Fruit fly (Drosophila melanogaster) whole organism, embryonic: ENCODE measurements around the gene VGlut.
A peak's percentile ranks its signal among the peaks of the same experiment; 100 is the strongest.

Experiments
- Abd-B ChIP-seq: fragments of 200-800 bp; sonication (Bioruptor generic); optimal IDR thresholded peaks from 2 replicates; lab custom pipeline; 2018; ENCODE audit warnings: missing biosample characterization, mild to moderate bottlenecking, missing genetic modification characterization, moderate library complexity
- B-H1 ChIP-seq: fragments of 200-800 bp; sonication (Bioruptor generic); IDR thresholded peaks from 3 replicates; pipeline ENCODE4 v1.3.6; 2022; ENCODE audit warnings: missing biosample characterization, missing genetic modification characterization
- C15 ChIP-seq: fragments of 200-800 bp; sonication (Bioruptor generic); IDR thresholded peaks from 3 replicates; pipeline ENCODE4 v1.3.6; 2022; ENCODE audit warnings: missing biosample characterization, missing genetic modification characterization
- CG10147 ChIP-seq: fragments of 200-800 bp; sonication (Bioruptor generic); optimal IDR thresholded peaks from 2 replicates; lab custom pipeline; 2019; ENCODE audit warnings: missing biosample characterization, mild to moderate bottlenecking, missing genetic modification characterization, moderate library complexity
- CG11398 ChIP-seq: fragments of 200-800 bp; sonication (Bioruptor generic); optimal IDR thresholded peaks from 2 replicates; lab custom pipeline; 2016; ENCODE audit warnings: missing biosample characterization, missing genetic modification characterization
- CG15601 ChIP-seq: fragments of 200-800 bp; sonication (Bioruptor generic); optimal IDR thresholded peaks from 3 replicates; lab custom pipeline; 2019; ENCODE audit warnings: missing biosample characterization, mild to moderate bottlenecking, missing genetic modification characterization, moderate library complexity
- CG17186 ChIP-seq: fragments of 200-800 bp; sonication (Bioruptor generic); optimal IDR thresholded peaks from 3 replicates; lab custom pipeline; 2017; ENCODE audit warnings: missing biosample characterization, missing genetic modification reagents, missing genetic modification characterization
- CG17361 ChIP-seq: fragments of 200-800 bp; sonication (Bioruptor generic); IDR thresholded peaks from 3 replicates; pipeline ENCODE4 v1.3.6; 2022; ENCODE audit warnings: missing biosample characterization, missing genetic modification characterization
- CG1832 ChIP-seq: fragments of 200-800 bp; sonication (Bioruptor generic); optimal IDR thresholded peaks from 2 replicates; lab custom pipeline; 2017; ENCODE audit warnings: missing biosample characterization, mild to moderate bottlenecking, missing genetic modification characterization, inconsistent platforms
- CG2116 ChIP-seq: fragments of 200-800 bp; sonication (Bioruptor generic); optimal IDR thresholded peaks from 3 replicates; lab custom pipeline; 2018; ENCODE audit warnings: missing biosample characterization, mild to moderate bottlenecking, missing genetic modification characterization
- CG30403 ChIP-seq: fragments of 200-800 bp; sonication (Bioruptor generic); optimal IDR thresholded peaks from 3 replicates; lab custom pipeline; 2016; ENCODE audit warnings: missing biosample characterization, missing genetic modification characterization
- CG31441 ChIP-seq: fragments of 200-800 bp; sonication (Bioruptor generic); IDR thresholded peaks from 2 replicates; pipeline ENCODE4 v1.3.6; 2022; ENCODE audit warnings: missing biosample characterization, missing genetic modification characterization
- CG4404 ChIP-seq: fragments of 200-800 bp; sonication (Bioruptor generic); IDR thresholded peaks from 2 replicates; pipeline ENCODE4 v1.3.6; 2022; ENCODE audit warnings: missing biosample characterization, missing genetic modification characterization
- CG6654 ChIP-seq: fragments of 200-800 bp; sonication (Bioruptor generic); optimal IDR thresholded peaks from 2 replicates; lab custom pipeline; 2017; ENCODE audit warnings: missing biosample characterization, mild to moderate bottlenecking, missing genetic modification characterization
- CG6813 ChIP-seq: fragments of 200-800 bp; sonication (Bioruptor generic); optimal IDR thresholded peaks from 2 replicates; lab custom pipeline; 2017; ENCODE audit warnings: missing biosample characterization, missing genetic modification characterization, mild to moderate bottlenecking, moderate library complexity, missing genetic modification reagents
- CG8944 ChIP-seq: fragments of 200-800 bp; sonication (Bioruptor generic); optimal IDR thresholded peaks from 3 replicates; lab custom pipeline; 2016; ENCODE audit warnings: missing biosample characterization, missing genetic modification characterization
- CG9609 ChIP-seq: fragments of 200-800 bp; sonication (Bioruptor generic); optimal IDR thresholded peaks from 3 replicates; lab custom pipeline; 2016; ENCODE audit warnings: missing biosample characterization, missing genetic modification characterization
- CHES-1-like ChIP-seq: fragments of 200-800 bp; sonication (Bioruptor generic); optimal IDR thresholded peaks from 2 replicates; lab custom pipeline; 2016; ENCODE audit warnings: missing biosample characterization, missing genetic modification characterization
- Deaf1 ChIP-seq: fragments of 200-800 bp; optimal IDR thresholded peaks from 3 replicates; lab custom pipeline; 2019; ENCODE audit warnings: missing biosample characterization, mild to moderate bottlenecking, missing genetic modification characterization, moderate library complexity
- Doc3 ChIP-seq: fragments of 200-800 bp; sonication (Bioruptor generic); IDR thresholded peaks from 3 replicates; pipeline ENCODE4 v1.3.6; 2022; ENCODE audit warnings: missing biosample characterization, missing genetic modification characterization; ENCODE audit not compliant: partially characterized antibody
- Dref ChIP-seq: fragments of 200-800 bp; sonication (Bioruptor generic); IDR thresholded peaks from 2 replicates; pipeline ENCODE4 v1.3.6; 2022; ENCODE audit warnings: missing biosample characterization, missing genetic modification characterization
- E2f2 ChIP-seq: fragments of 200-800 bp; sonication (Bioruptor generic); IDR thresholded peaks from 2 replicates; pipeline ENCODE4 v1.3.6; 2022; ENCODE audit warnings: missing biosample characterization, missing genetic modification characterization
- Fer1 ChIP-seq: fragments of 200-800 bp; sonication (Bioruptor generic); optimal IDR thresholded peaks from 2 replicates; lab custom pipeline; 2017; ENCODE audit warnings: missing biosample characterization, mild to moderate bottlenecking, missing genetic modification characterization
- HmgD ChIP-seq: fragments of 200-800 bp; sonication (Bioruptor generic); optimal IDR thresholded peaks from 3 replicates; lab custom pipeline; 2016; ENCODE audit warnings: missing biosample characterization, missing genetic modification characterization
- Hmr ChIP-seq: fragments of 200-800 bp; sonication (Bioruptor generic); optimal IDR thresholded peaks from 3 replicates; lab custom pipeline; 2017; ENCODE audit warnings: mild to moderate bottlenecking, missing biosample characterization, missing genetic modification reagents, missing genetic modification characterization
- Lpt ChIP-seq: fragments of >200 bp; optimal IDR thresholded peaks from 2 replicates; lab custom pipeline; 2018; ENCODE audit warnings: missing biosample characterization, missing genetic modification characterization
- NK7.1 ChIP-seq: fragments of 200-800 bp; sonication (Bioruptor generic); optimal IDR thresholded peaks from 3 replicates; lab custom pipeline; 2016; ENCODE audit warnings: missing biosample characterization, missing genetic modification characterization
- Nf-YB ChIP-seq: fragments of 200-800 bp; sonication (Bioruptor generic); optimal IDR thresholded peaks from 3 replicates; lab custom pipeline; 2019; ENCODE audit warnings: missing biosample characterization, mild to moderate bottlenecking, missing genetic modification characterization, moderate library complexity
- Nf-YC ChIP-seq: fragments of 200-800 bp; optimal IDR thresholded peaks from 3 replicates; lab custom pipeline; 2019; ENCODE audit warnings: missing biosample characterization, mild to moderate bottlenecking, missing genetic modification characterization, moderate library complexity
- Rfx ChIP-seq: fragments of 200-800 bp; sonication (Bioruptor generic); IDR thresholded peaks from 2 replicates; pipeline ENCODE4 v1.3.6; 2022; ENCODE audit warnings: missing biosample characterization, missing genetic modification characterization
- ac ChIP-seq: fragments of 200-800 bp; sonication (Bioruptor generic); optimal IDR thresholded peaks from 3 replicates; lab custom pipeline; 2017; ENCODE audit warnings: missing biosample characterization, mild to moderate bottlenecking, missing genetic modification characterization
- ato ChIP-seq: fragments of 200-800 bp; sonication (Bioruptor generic); IDR thresholded peaks from 2 replicates; pipeline ENCODE4 v1.3.6; 2022; ENCODE audit warnings: missing biosample characterization, missing genetic modification characterization; ENCODE audit not compliant: partially characterized antibody
- crc ChIP-seq: fragments of 200-800 bp; sonication (Bioruptor generic); optimal IDR thresholded peaks from 2 replicates; lab custom pipeline; 2016; ENCODE audit warnings: missing biosample characterization, missing genetic modification characterization
- croc ChIP-seq: fragments of 200-800 bp; sonication (Bioruptor generic); conservative IDR thresholded peaks from 3 replicates; pipeline ENCODE4 v1.3.6; 2022; ENCODE audit warnings: missing biosample characterization, missing genetic modification characterization
- eve ChIP-seq, 2 experiments: fragments of >200 bp; optimal IDR thresholded peaks; 2 replicates each; lab custom pipeline; 2017; ENCODE audit warnings: missing biosample characterization in 2 of 2, missing genetic modification characterization in 2 of 2
- ewg ChIP-seq: fragments of 200-800 bp; sonication (Bioruptor generic); optimal IDR thresholded peaks from 3 replicates; lab custom pipeline; 2017; ENCODE audit warnings: mild to moderate bottlenecking, missing biosample characterization, missing genetic modification reagents, missing genetic modification characterization
- ftz-f1 ChIP-seq: fragments of 200-800 bp; sonication (Bioruptor generic); optimal IDR thresholded peaks from 2 replicates; lab custom pipeline; 2016; ENCODE audit warnings: missing biosample characterization, missing genetic modification characterization
- gce ChIP-seq: fragments of 200-800 bp; sonication (Bioruptor generic); IDR thresholded peaks from 3 replicates; pipeline ENCODE4 v1.3.6; 2022; ENCODE audit warnings: missing biosample characterization, missing genetic modification characterization
- hb ChIP-seq: fragments of 200-800 bp; sonication (Bioruptor generic); IDR thresholded peaks from 3 replicates; pipeline ENCODE4 v1.3.6; 2022; ENCODE audit warnings: missing biosample characterization, missing genetic modification characterization; ENCODE audit not compliant: partially characterized antibody
- nerfin-1 ChIP-seq: fragments of 200-800 bp; sonication (Bioruptor generic); optimal IDR thresholded peaks from 3 replicates; lab custom pipeline; 2019; ENCODE audit warnings: missing biosample characterization, mild to moderate bottlenecking, missing genetic modification characterization, moderate library complexity
- nmo ChIP-seq: fragments of 200-800 bp; sonication (Bioruptor generic); optimal IDR thresholded peaks from 2 replicates; lab custom pipeline; 2018; ENCODE audit warnings: missing biosample characterization, mild to moderate bottlenecking, missing genetic modification characterization, moderate library complexity
- org-1 ChIP-seq: fragments of 200-800 bp; sonication (Bioruptor generic); optimal IDR thresholded peaks from 2 replicates; lab custom pipeline; 2017; ENCODE audit warnings: missing biosample characterization, missing genetic modification characterization
- pita ChIP-seq: fragments of 200-800 bp; sonication (Bioruptor generic); optimal IDR thresholded peaks from 2 replicates; lab custom pipeline; 2017; ENCODE audit warnings: missing biosample characterization, mild to moderate bottlenecking, missing genetic modification characterization
- pros ChIP-seq: fragments of 200-800 bp; sonication (Bioruptor generic); optimal IDR thresholded peaks from 3 replicates; lab custom pipeline; 2019; ENCODE audit warnings: missing biosample characterization, mild to moderate bottlenecking, missing genetic modification characterization, moderate library complexity
- ro ChIP-seq: fragments of 200-800 bp; sonication (Bioruptor generic); IDR thresholded peaks from 2 replicates; pipeline ENCODE4 v1.3.6; 2022; ENCODE audit warnings: missing biosample characterization, missing genetic modification characterization
- run ChIP-seq: fragments of 200-800 bp; sonication (Bioruptor generic); optimal IDR thresholded peaks from 3 replicates; lab custom pipeline; 2018; ENCODE audit warnings: missing biosample characterization, mild to moderate bottlenecking, missing genetic modification characterization
- tap ChIP-seq: fragments of 200-800 bp; optimal IDR thresholded peaks from 3 replicates; lab custom pipeline; 2019; ENCODE audit warnings: missing biosample characterization, mild to moderate bottlenecking, missing genetic modification characterization, moderate library complexity
- tgo ChIP-seq: fragments of 200-800 bp; sonication (Bioruptor generic); IDR thresholded peaks from 3 replicates; pipeline ENCODE4 v1.3.6; 2022; ENCODE audit warnings: missing biosample characterization, missing genetic modification characterization
- unpg ChIP-seq: fragments of 200-800 bp; sonication (Bioruptor generic); optimal IDR thresholded peaks from 3 replicates; lab custom pipeline; 2018; ENCODE audit warnings: missing biosample characterization, mild to moderate bottlenecking, missing genetic modification characterization, moderate library complexity

The VGlut gene

DNA sequence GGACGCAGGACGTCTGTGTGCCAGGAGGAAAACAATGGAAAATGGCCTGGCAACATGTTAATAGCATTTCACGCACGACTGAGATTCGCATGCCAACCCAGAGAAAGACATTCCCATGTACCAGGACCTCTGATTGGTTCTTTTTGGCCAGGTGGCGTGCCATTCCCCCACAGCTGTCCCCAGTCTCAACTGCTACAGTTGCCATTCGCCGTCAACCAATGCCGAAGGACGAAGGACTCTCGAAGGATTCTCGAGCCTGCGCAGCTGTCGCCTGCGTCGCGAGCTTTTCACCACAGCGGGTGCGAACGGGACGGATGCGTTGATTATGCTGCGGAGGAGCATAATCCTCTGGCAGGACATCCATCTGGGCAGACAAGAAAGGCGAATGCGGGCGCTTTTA lies at the start of gene VGlut:
Gene VGlut, plus strand, starts transcription at position 399 of the 400 bp plus-strand sequence.
- peak; percentile 84 for TF ChIP-seq ewg
- no peak for TF ChIP-seq ato (GFP tag; lab: Robert Waterston, UW)
- TF ChIP-seq hb (GFP tag; lab: Robert Waterston, UW): 0 out of 3 replicates have a peak, but pooled peaks have one; percentile 39
- TF ChIP-seq pita (GFP tag; lab: Kevin White, UChicago): no peak
- no peak for TF ChIP-seq nerfin-1 (tag; lab: Kevin White, UChicago)
- TF ChIP-seq CG11398 (GFP tag; lab: Kevin White, UChicago): no peak
- TF ChIP-seq Nf-YC (tag; lab: Kevin White, UChicago): peak; percentile 96
- no peak for TF ChIP-seq CG2116 (GFP tag; lab: Kevin White, UChicago)
- peak; percentile 91 for TF ChIP-seq Nf-YB (GFP tag; lab: Kevin White, UChicago)
- TF ChIP-seq Deaf1 (tag; lab: Kevin White, UChicago): peak; percentile 64
- no peak for TF ChIP-seq tap (tag; lab: Kevin White, UChicago)
- peak; percentile 1 for TF ChIP-seq CG1832 (GFP tag; lab: Kevin White, UChicago)
- TF ChIP-seq, all 482 proteins: peak for 6

DNA sequence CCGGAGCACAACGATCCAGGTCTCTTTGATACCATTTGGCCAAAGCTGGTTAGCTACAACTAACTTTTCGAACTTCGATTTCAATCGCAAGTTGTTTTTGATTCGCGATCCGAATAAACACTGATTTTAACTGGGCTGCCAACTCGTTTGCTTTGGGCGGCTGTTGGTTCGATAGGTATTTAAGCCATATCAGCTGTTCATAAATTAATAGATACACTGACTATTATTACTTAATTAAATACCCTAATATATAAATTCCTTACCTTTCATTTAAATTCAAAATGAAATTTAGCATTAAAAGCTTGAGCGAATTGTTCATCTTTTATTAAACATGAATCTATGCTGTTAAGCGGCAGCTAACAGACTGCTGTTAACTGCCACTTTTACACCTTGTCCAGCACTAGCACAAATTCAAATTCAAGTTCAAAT lies 42.9 kb upstream of the VGlut start, which contains the start of gene CG9967:
Gene CG9967, minus strand, starts transcription at position 129 of the 429 bp plus-strand sequence.
- TF ChIP-seq CG31441: no peak
- peak; percentile 36 for TF ChIP-seq CG17186 (GFP tag; lab: Kevin White, UChicago)
- TF ChIP-seq Abd-B: no peak
- TF ChIP-seq CG8944 (GFP tag; lab: Kevin White, UChicago): no peak
- TF ChIP-seq NK7.1: no peak
- no peak for TF ChIP-seq B-H1 (GFP tag; lab: Robert Waterston, UW)
- no peak for TF ChIP-seq HmgD (GFP tag; lab: Kevin White, UChicago)
- no peak for TF ChIP-seq CHES-1-like (GFP tag; lab: Kevin White, UChicago)
- TF ChIP-seq croc: no peak
- TF ChIP-seq pros: no peak
- no peak for TF ChIP-seq ftz-f1 (GFP tag; lab: Kevin White, UChicago)
- TF ChIP-seq CG17361 (GFP tag; lab: Robert Waterston, UW): peak; percentile 24; the same call in 1 of the 3 replicates
- TF ChIP-seq Lpt (GFP tag; lab: Kevin White, UChicago): no peak
- TF ChIP-seq nmo (GFP tag; lab: Kevin White, UChicago): peak; percentile 29
- no peak for TF ChIP-seq CG6813
- TF ChIP-seq CG6654 (GFP tag; lab: Kevin White, UChicago): no peak
- TF ChIP-seq CG9609: no peak
- TF ChIP-seq CG10147 (GFP tag; lab: Kevin White, UChicago): no peak
- peak; percentile 50 for TF ChIP-seq CG2116 (GFP tag; lab: Kevin White, UChicago)
- no peak for TF ChIP-seq Hmr (GFP tag; lab: Kevin White, UChicago)
- peak; percentile 31 for TF ChIP-seq Fer1 (GFP tag; lab: Kevin White, UChicago)
- no peak for TF ChIP-seq CG4404 (GFP tag; lab: Robert Waterston, UW)
- no peak for TF ChIP-seq org-1 (GFP tag; lab: Kevin White, UChicago)
- TF ChIP-seq eve (GFP tag; optimal IDR thresholded peaks at IDR 0.05; lab: Kevin White, UChicago): peak in 1 of 2 experiments; percentile 68
- no peak for TF ChIP-seq gce (GFP tag; lab: Robert Waterston, UW)
- 0 out of 3 replicates have a peak, but pooled peaks have one; percentile 41 for TF ChIP-seq Doc3 (GFP tag; lab: Robert Waterston, UW)
- TF ChIP-seq C15 (GFP tag; lab: Robert Waterston, UW): no peak
- peak; percentile 34 for TF ChIP-seq CG15601 (tag; lab: Kevin White, UChicago)
- TF ChIP-seq ro (GFP tag; lab: Robert Waterston, UW): no peak
- TF ChIP-seq E2f2: peak; percentile 87
- TF ChIP-seq run (tag; lab: Kevin White, UChicago): no peak
- no peak for TF ChIP-seq unpg (GFP tag; lab: Kevin White, UChicago)
- peak; percentile 24; the same call in 1 of the 2 replicates for TF ChIP-seq Rfx
- peak; percentile 51 for TF ChIP-seq Dref (GFP tag; lab: Robert Waterston, UW)
- no peak for TF ChIP-seq crc (GFP tag; lab: Kevin White, UChicago)
- TF ChIP-seq tgo (GFP tag; lab: Robert Waterston, UW): no peak
- peak; percentile 21 for TF ChIP-seq CG30403
- TF ChIP-seq ac (GFP tag; lab: Kevin White, UChicago): no peak
